Fruit fly (Drosophila melanogaster) whole organism, embryonic: Measurements from ENCODE around the gene Ttc26.

Experiments used
- BEAF-32 ChIP-seq: fragments of 200-800 bp; sonication (Bioruptor generic); optimal IDR thresholded peaks from 3 replicates; lab custom pipeline; 2017; ENCODE audit warnings: missing biosample characterization, missing genetic modification characterization, mild to moderate bottlenecking, moderate library complexity, missing genetic modification reagents
- Bdp1 ChIP-seq: fragments of 200-800 bp; sonication (Bioruptor generic); optimal IDR thresholded peaks from 3 replicates; lab custom pipeline; 2016; ENCODE audit warnings: missing biosample characterization, missing genetic modification characterization
- BtbVII ChIP-seq: fragments of 200-800 bp; sonication (Bioruptor generic); optimal IDR thresholded peaks from 3 replicates; lab custom pipeline; 2017; ENCODE audit warnings: missing biosample characterization, mild to moderate bottlenecking, missing genetic modification characterization
- CG12104 ChIP-seq: fragments of 200-800 bp; sonication (Bioruptor generic); optimal IDR thresholded peaks from 3 replicates; lab custom pipeline; 2016; ENCODE audit warnings: missing biosample characterization, missing genetic modification characterization
- CG12659 ChIP-seq: fragments of 200-800 bp; sonication (Bioruptor generic); optimal IDR thresholded peaks from 3 replicates; lab custom pipeline; 2017; ENCODE audit warnings: mild to moderate bottlenecking, missing biosample characterization, missing genetic modification reagents, missing genetic modification characterization
- CG15479 ChIP-seq: fragments of 200-800 bp; sonication (Bioruptor generic); optimal IDR thresholded peaks from 3 replicates; lab custom pipeline; 2019; ENCODE audit warnings: missing biosample characterization, mild to moderate bottlenecking, missing genetic modification characterization, moderate library complexity
- CG1647 ChIP-seq: fragments of 200-800 bp; sonication (Bioruptor generic); optimal IDR thresholded peaks from 3 replicates; lab custom pipeline; 2016; ENCODE audit warnings: missing biosample characterization, missing genetic modification characterization
- CG16815 ChIP-seq: fragments of 200-800 bp; sonication (Bioruptor generic); optimal IDR thresholded peaks from 3 replicates; lab custom pipeline; 2017; ENCODE audit warnings: missing biosample characterization, mild to moderate bottlenecking, missing genetic modification characterization
- CG17802 ChIP-seq: fragments of 200-800 bp; sonication (Bioruptor generic); optimal IDR thresholded peaks from 2 replicates; lab custom pipeline; 2018; ENCODE audit warnings: missing biosample characterization, mild to moderate bottlenecking, missing genetic modification characterization, moderate library complexity
- CG17912 ChIP-seq: fragments of 200-800 bp; sonication (Bioruptor generic); optimal IDR thresholded peaks from 2 replicates; lab custom pipeline; 2018; ENCODE audit warnings: missing biosample characterization, mild to moderate bottlenecking, missing genetic modification characterization
- CG2202 ChIP-seq: fragments of 200-800 bp; sonication (Bioruptor generic); optimal IDR thresholded peaks from 2 replicates; lab custom pipeline; 2018; ENCODE audit warnings: missing biosample characterization, mild to moderate bottlenecking, missing genetic modification characterization
- CG30020 ChIP-seq: fragments of 200-800 bp; optimal IDR thresholded peaks from 2 replicates; lab custom pipeline; 2019; ENCODE audit warnings: missing biosample characterization, mild to moderate bottlenecking, missing genetic modification characterization, moderate library complexity
- CG31388 ChIP-seq: fragments of 200-800 bp; sonication (Bioruptor generic); optimal IDR thresholded peaks from 2 replicates; lab custom pipeline; 2016; ENCODE audit warnings: missing biosample characterization, missing genetic modification characterization
- CG32532 ChIP-seq: fragments of 200-800 bp; sonication (Bioruptor generic); IDR thresholded peaks from 2 replicates; pipeline ENCODE4 v1.3.6; 2022; ENCODE audit warnings: missing biosample characterization, missing genetic modification characterization
- CG33213 ChIP-seq: fragments of 200-800 bp; sonication (Bioruptor generic); optimal IDR thresholded peaks from 3 replicates; lab custom pipeline; 2016; ENCODE audit warnings: missing biosample characterization, missing genetic modification characterization
- CG34376 ChIP-seq: fragments of 200-800 bp; sonication (Bioruptor generic); optimal IDR thresholded peaks from 2 replicates; lab custom pipeline; 2018; ENCODE audit warnings: missing biosample characterization, mild to moderate bottlenecking, missing genetic modification characterization
- CG6683 ChIP-seq: fragments of 200-800 bp; sonication (Bioruptor generic); optimal IDR thresholded peaks from 2 replicates; lab custom pipeline; 2017; ENCODE audit warnings: missing biosample characterization, mild to moderate bottlenecking, missing genetic modification characterization, missing genetic modification reagents
- CG7745 ChIP-seq: fragments of 200-800 bp; sonication (Bioruptor generic); optimal IDR thresholded peaks from 2 replicates; lab custom pipeline; 2018; ENCODE audit warnings: missing biosample characterization, mild to moderate bottlenecking, missing genetic modification characterization, moderate library complexity
- CG7928 ChIP-seq: fragments of 200-800 bp; sonication (Bioruptor generic); optimal IDR thresholded peaks from 2 replicates; lab custom pipeline; 2017; ENCODE audit warnings: missing biosample characterization, mild to moderate bottlenecking, missing genetic modification characterization
- CG8388 ChIP-seq: fragments of 200-800 bp; sonication (Bioruptor generic); optimal IDR thresholded peaks from 2 replicates; lab custom pipeline; 2019; ENCODE audit warnings: missing biosample characterization, mild to moderate bottlenecking, missing genetic modification characterization, moderate library complexity
- CG8944 ChIP-seq: fragments of 200-800 bp; sonication (Bioruptor generic); optimal IDR thresholded peaks from 3 replicates; lab custom pipeline; 2016; ENCODE audit warnings: missing biosample characterization, missing genetic modification characterization
- Chrac-16 ChIP-seq: fragments of 200-800 bp; sonication (Bioruptor generic); optimal IDR thresholded peaks from 3 replicates; lab custom pipeline; 2016; ENCODE audit warnings: missing biosample characterization, missing genetic modification characterization
- D ChIP-seq, 2 experiments: fragments of 200-800 bp in 1 of 2; fragments of >200 bp in 1 of 2; sonication (Bioruptor generic) in 1 of 2; optimal IDR thresholded peaks; 2 replicates in 1 of 2; 3 replicates in 1 of 2; lab custom pipeline; 2017; ENCODE audit warnings: mild to moderate bottlenecking in 1 of 2, missing biosample characterization in 1 of 2, missing genetic modification characterization in 1 of 2, missing genetic modification reagents in 1 of 2
- Eip74EF ChIP-seq, 2 experiments: fragments of 200-800 bp in 1 of 2; fragments of >200 bp in 1 of 2; sonication (Bioruptor generic) in 1 of 2; optimal IDR thresholded peaks; 2 replicates each; lab custom pipeline; 2017 to 2019; ENCODE audit warnings: missing biosample characterization in 2 of 2, missing genetic modification characterization in 2 of 2, mild to moderate bottlenecking in 1 of 2, moderate library complexity in 1 of 2
- Gug ChIP-seq: fragments of 200-800 bp; sonication (Bioruptor generic); IDR thresholded peaks from 4 replicates; pipeline ENCODE4 v1.3.6; 2022; ENCODE audit warnings: missing biosample characterization, missing genetic modification characterization
- HLH4C ChIP-seq: fragments of 200-800 bp; sonication (Bioruptor generic); IDR thresholded peaks from 3 replicates; pipeline ENCODE4 v1.3.6; 2022; ENCODE audit warnings: missing biosample characterization, missing genetic modification characterization; ENCODE audit not compliant: partially characterized antibody
- HmgZ ChIP-seq: fragments of 200-800 bp; sonication (Bioruptor generic); optimal IDR thresholded peaks from 2 replicates; lab custom pipeline; 2018; ENCODE audit warnings: missing biosample characterization, mild to moderate bottlenecking, missing genetic modification characterization
- Hr51 ChIP-seq, 2 experiments: fragments of 200-800 bp; sonication (Bioruptor generic); optimal IDR thresholded peaks; 2 replicates in 1 of 2; 3 replicates in 1 of 2; lab custom pipeline; 2016 to 2018; ENCODE audit warnings: missing biosample characterization in 2 of 2, missing genetic modification characterization in 2 of 2, mild to moderate bottlenecking in 1 of 2, moderate library complexity in 1 of 2
- Optix ChIP-seq: fragments of 200-800 bp; sonication (Bioruptor generic); IDR thresholded peaks from 3 replicates; pipeline ENCODE4 v1.3.6; 2022; ENCODE audit warnings: missing biosample characterization, missing genetic modification characterization
- Rx ChIP-seq: fragments of 200-800 bp; sonication (Bioruptor generic); IDR thresholded peaks from 2 replicates; pipeline ENCODE4 v1.3.6; 2022; ENCODE audit warnings: missing biosample characterization, missing genetic modification characterization
- Scr ChIP-seq: fragments of 200-800 bp; sonication (Bioruptor generic); IDR thresholded peaks from 2 replicates; pipeline ENCODE4 v1.3.6; 2022; ENCODE audit warnings: missing biosample characterization, missing genetic modification characterization; ENCODE audit not compliant: partially characterized antibody
- Spps ChIP-seq: fragments of 200-800 bp; sonication (Bioruptor generic); optimal IDR thresholded peaks from 2 replicates; lab custom pipeline; 2018; ENCODE audit warnings: missing biosample characterization, mild to moderate bottlenecking, missing genetic modification characterization
- Tbp ChIP-seq: fragments of >200 bp; optimal IDR thresholded peaks from 2 replicates; lab custom pipeline; 2018; ENCODE audit warnings: missing biosample characterization, missing genetic modification characterization
- Trl ChIP-seq, 3 experiments: fragments of >200 bp in 2 of 3; fragments of 200-800 bp in 1 of 3; sonication (Bioruptor generic) in 1 of 3; optimal IDR thresholded peaks; 2 replicates in 1 of 3; 3 replicates in 2 of 3; lab custom pipeline; 2016 to 2017; ENCODE audit warnings: missing biosample characterization in 1 of 3, missing genetic modification characterization in 1 of 3
- ato ChIP-seq: fragments of 200-800 bp; sonication (Bioruptor generic); IDR thresholded peaks from 2 replicates; pipeline ENCODE4 v1.3.6; 2022; ENCODE audit warnings: missing biosample characterization, missing genetic modification characterization; ENCODE audit not compliant: partially characterized antibody
- ci ChIP-seq: fragments of 200-800 bp; sonication (Bioruptor generic); IDR thresholded peaks from 3 replicates; pipeline ENCODE4 v1.3.6; 2022; ENCODE audit warnings: missing biosample characterization, missing genetic modification characterization
- cwo ChIP-seq: fragments of 200-800 bp; sonication (Bioruptor generic); optimal IDR thresholded peaks from 3 replicates; lab custom pipeline; 2017; ENCODE audit warnings: missing biosample characterization, missing genetic modification characterization, mild to moderate bottlenecking, moderate library complexity, missing genetic modification reagents
- dati ChIP-seq: fragments of 200-800 bp; sonication (Bioruptor generic); IDR thresholded peaks from 2 replicates; pipeline ENCODE4 v1.3.6; 2022; ENCODE audit warnings: missing biosample characterization, missing genetic modification characterization
- fd64A ChIP-seq: fragments of 200-800 bp; sonication (Bioruptor generic); optimal IDR thresholded peaks from 3 replicates; lab custom pipeline; 2018; ENCODE audit warnings: missing biosample characterization, mild to moderate bottlenecking, missing genetic modification characterization
- hb ChIP-seq: fragments of 200-800 bp; sonication (Bioruptor generic); IDR thresholded peaks from 3 replicates; pipeline ENCODE4 v1.3.6; 2022; ENCODE audit warnings: missing biosample characterization, missing genetic modification characterization; ENCODE audit not compliant: partially characterized antibody
- ind ChIP-seq: fragments of 200-800 bp; sonication (Bioruptor generic); optimal IDR thresholded peaks from 3 replicates; lab custom pipeline; 2016; ENCODE audit warnings: missing biosample characterization, missing genetic modification characterization
- knrl ChIP-seq: fragments of 200-800 bp; sonication (Bioruptor generic); IDR thresholded peaks from 3 replicates; pipeline ENCODE4 v1.3.6; 2022; ENCODE audit warnings: missing biosample characterization, missing genetic modification characterization; ENCODE audit not compliant: partially characterized antibody
- lola ChIP-seq, 3 experiments: fragments of >200 bp in 2 of 3; fragments of 200-800 bp in 1 of 3; sonication (Bioruptor generic) in 1 of 3; optimal IDR thresholded peaks; 2 replicates each; lab custom pipeline; 2017 to 2019; ENCODE audit warnings: missing biosample characterization in 3 of 3, missing genetic modification characterization in 3 of 3, mild to moderate bottlenecking in 1 of 3, moderate library complexity in 1 of 3
- sens ChIP-seq: fragments of 200-800 bp; sonication (Bioruptor generic); peaks from one replicate; lab custom pipeline; 2016; ENCODE audit warnings: missing biosample characterization, missing genetic modification characterization
- sima ChIP-seq: fragments of 200-800 bp; sonication (Bioruptor generic); optimal IDR thresholded peaks from 2 replicates; lab custom pipeline; 2016; ENCODE audit warnings: missing biosample characterization, missing genetic modification characterization
- sqz ChIP-seq: fragments of 200-800 bp; sonication (Bioruptor generic); optimal IDR thresholded peaks from 3 replicates; lab custom pipeline; 2018; ENCODE audit warnings: missing biosample characterization, mild to moderate bottlenecking, missing genetic modification characterization
- zfh2 ChIP-seq: fragments of 200-800 bp; sonication (Bioruptor generic); optimal IDR thresholded peaks from 2 replicates; lab custom pipeline; 2016; ENCODE audit warnings: missing biosample characterization, missing genetic modification characterization

Gene Ttc26

DNA sequence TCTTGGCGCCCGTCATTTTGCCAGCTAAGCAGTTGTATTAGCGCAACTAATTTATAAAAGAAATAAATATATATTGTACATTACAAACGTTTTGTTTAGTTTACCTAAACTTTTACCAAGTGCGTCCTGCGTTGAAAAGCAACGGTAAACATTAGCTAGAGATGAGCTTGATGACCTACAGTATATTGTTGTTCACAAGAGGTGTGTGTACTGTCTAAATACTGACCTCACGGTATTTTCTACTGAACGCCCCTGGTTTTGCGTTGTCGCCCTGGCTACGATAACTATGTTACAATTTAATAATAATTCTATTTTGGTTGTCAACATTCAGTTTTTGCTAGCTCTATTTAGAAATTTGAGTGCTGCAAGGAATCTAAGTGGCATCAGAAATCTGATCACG is 18.2 kb downstream of the Ttc26 start, which contains the start of gene Acyp2 (continued):
- no peak for TF ChIP-seq CG15479 (GFP tag; lab: Kevin White, UChicago)
- peak; percentile 80 for TF ChIP-seq sens (GFP tag; lab: Kevin White, UChicago)
- no peak for TF ChIP-seq dati
- no peak for TF ChIP-seq CG2202 (tag; lab: Kevin White, UChicago)
- 0 out of 3 replicates have a peak, but pooled peaks have one; percentile 15 for TF ChIP-seq HLH4C (GFP tag; lab: Robert Waterston, UW)
- peak; percentile 53 for TF ChIP-seq Scr (GFP tag; lab: Robert Waterston, UW)
- TF ChIP-seq CG7745 (tag; lab: Kevin White, UChicago): no peak
- TF ChIP-seq D (optimal IDR thresholded peaks at IDR 0.05; lab: Kevin White, UChicago): no peak
- TF ChIP-seq D (GFP tag; optimal IDR thresholded peaks at IDR 0.05; lab: Kevin White, UChicago): no peak
- peak; percentile 71 for TF ChIP-seq BEAF-32 (GFP tag; lab: Kevin White, UChicago)
- TF ChIP-seq Hr51 (GFP tag; optimal IDR thresholded peaks at IDR 0.05; lab: Kevin White, UChicago): peak in 1 of 2 experiments; percentile 8
- TF ChIP-seq CG33213 (GFP tag; lab: Kevin White, UChicago): peak; percentile 64
- TF ChIP-seq Gug: peak; percentile 36; the same call in 1 of the 4 replicates
- TF ChIP-seq CG8388 (GFP tag; lab: Kevin White, UChicago): no peak
- peak; percentile 75 for TF ChIP-seq CG17802 (tag; lab: Kevin White, UChicago)
- no peak for TF ChIP-seq hb (GFP tag; lab: Robert Waterston, UW)
- no peak for TF ChIP-seq Optix (GFP tag; lab: Robert Waterston, UW)
- no peak for TF ChIP-seq CG16815 (GFP tag; lab: Kevin White, UChicago)
- TF ChIP-seq CG1647 (GFP tag; lab: Kevin White, UChicago): no peak
- TF ChIP-seq Trl (optimal IDR thresholded peaks at IDR 0.05; lab: Kevin White, UChicago): no peak
- no peak for TF ChIP-seq Trl (GFP tag; optimal IDR thresholded peaks at IDR 0.05; lab: Kevin White, UChicago)
- peak; percentile 35 for TF ChIP-seq Chrac-16 (GFP tag; lab: Kevin White, UChicago)
- peak; percentile 62 for TF ChIP-seq knrl (GFP tag; lab: Robert Waterston, UW)
- TF ChIP-seq CG8944 (GFP tag; lab: Kevin White, UChicago): peak; percentile 29
- TF ChIP-seq, all 482 proteins: peak for 151

DNA sequence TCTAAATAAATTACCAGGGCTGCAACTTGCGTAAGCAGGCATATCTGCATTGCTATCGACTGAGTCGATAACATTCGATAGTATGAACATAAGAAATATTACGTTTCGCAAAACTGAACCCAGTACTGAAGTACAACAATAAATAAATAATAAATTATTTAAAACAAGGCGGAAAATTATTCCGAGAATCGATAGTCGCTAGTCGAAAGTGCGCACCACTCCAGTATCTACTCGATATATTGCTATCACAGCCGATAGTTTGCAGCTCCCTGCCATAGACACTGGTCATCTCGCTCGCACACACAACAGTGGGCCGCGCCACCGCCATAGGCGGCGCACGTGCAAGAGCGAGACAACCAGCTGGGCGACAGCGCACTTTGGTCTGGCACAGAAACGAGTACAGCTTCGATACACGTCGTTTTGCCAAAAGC is 19.2 kb downstream of the Ttc26 start, which contains the start of gene nsl1:
nsl1 (plus strand) TSS at position 411 of the 431 bp plus-strand sequence.
- TF ChIP-seq HmgZ (peak; percentile 61), Eip74EF (GFP tag; optimal IDR thresholded peaks at IDR 0.05; lab: Kevin White, UChicago) (no peak), cwo (GFP tag; lab: Kevin White, UChicago) (no peak), CG6683 (GFP tag; lab: Kevin White, UChicago) (no peak), CG34376 (GFP tag; lab: Kevin White, UChicago) (peak; percentile 8), BtbVII (no peak), CG31388 (GFP tag; lab: Kevin White, UChicago) (no peak), CG17912 (GFP tag; lab: Kevin White, UChicago) (no peak), Bdp1 (GFP tag; lab: Kevin White, UChicago) (no peak), ind (peak; percentile 32), lola (GFP tag; optimal IDR thresholded peaks at IDR 0.05; lab: Kevin White, UChicago) (peak in 1 of 3 experiments; percentile 25), sima (GFP tag; lab: Kevin White, UChicago) (no peak), sqz (no peak), zfh2 (peak; percentile 42), CG32532 (peak; percentile 56), CG12659 (peak; percentile 87), ci (GFP tag; lab: Robert Waterston, UW) (peak; percentile 53; the same call in 1 of the 3 replicates), ato (GFP tag; lab: Robert Waterston, UW) (peak; percentile 93), fd64A (GFP tag; lab: Kevin White, UChicago) (no peak), CG8388 (GFP tag; lab: Kevin White, UChicago) (no peak), CG8944 (GFP tag; lab: Kevin White, UChicago) (no peak), Rx (GFP tag; lab: Robert Waterston, UW) (no peak), CG30020 (tag; lab: Kevin White, UChicago) (peak; percentile 69), CG7928 (GFP tag; lab: Kevin White, UChicago) (peak; percentile 91), CG12104 (GFP tag; lab: Kevin White, UChicago) (no peak), Spps (tag; lab: Kevin White, UChicago) (no peak), Tbp (GFP tag; lab: Kevin White, UChicago) (no peak)
